Worm (Caenorhabditis elegans) whole organism, L2 larva: ENCODE data around the gene ddx-23.

Experiments
- aly-2 ChIP-seq: fragments of 150-350 bp; optimal IDR thresholded peaks from 2 replicates; lab custom pipeline; 2014; ENCODE audit warnings: missing biosample characterization, missing genetic modification characterization
- ama-1 ChIP-seq: fragments of 150-350 bp; optimal IDR thresholded peaks from 2 replicates; lab custom pipeline; 2018; ENCODE audit warnings: inconsistent platforms
- ceh-82 ChIP-seq: fragments of 150-350 bp; optimal IDR thresholded peaks from 2 replicates; lab custom pipeline; 2014; ENCODE audit warnings: missing biosample characterization, missing genetic modification characterization
- dmd-4 ChIP-seq: sonication (generic microtip); optimal IDR thresholded peaks from 2 replicates; lab custom pipeline; 2017; ENCODE audit warnings: missing biosample characterization, missing genetic modification characterization
- elt-1 ChIP-seq: fragments of 150-350 bp; optimal IDR thresholded peaks from 2 replicates; lab custom pipeline; 2014; ENCODE audit warnings: missing biosample characterization, missing genetic modification characterization
- lin-39 ChIP-seq: fragments of 150-350 bp; optimal IDR thresholded peaks from 2 replicates; lab custom pipeline; 2014; ENCODE audit warnings: missing biosample characterization, missing genetic modification reagents, missing genetic modification characterization
- nhr-11 ChIP-seq: fragments of 150-350 bp; optimal IDR thresholded peaks from 2 replicates; lab custom pipeline; 2014; ENCODE audit warnings: missing biosample characterization, missing genetic modification characterization
- nhr-237 ChIP-seq: fragments of 150-350 bp; optimal IDR thresholded peaks from 2 replicates; lab custom pipeline; 2014; ENCODE audit warnings: missing biosample characterization, missing genetic modification characterization
- nhr-6 ChIP-seq: fragments of 150-350 bp; optimal IDR thresholded peaks from 2 replicates; lab custom pipeline; 2014; ENCODE audit warnings: missing biosample characterization, missing genetic modification characterization
- peb-1 ChIP-seq: fragments of 150-350 bp; optimal IDR thresholded peaks from 2 replicates; lab custom pipeline; 2014; ENCODE audit warnings: missing biosample characterization, missing genetic modification characterization
- sma-9 ChIP-seq, 2 experiments: fragments of 150-350 bp in 1 of 2; sonication (generic microtip) in 1 of 2; optimal IDR thresholded peaks; 2 replicates each; lab custom pipeline; 2014 to 2016; ENCODE audit warnings: missing genetic modification characterization in 2 of 2, mild to moderate bottlenecking in 1 of 2, missing biosample characterization in 1 of 2, missing compliant biosample characterization in 1 of 2, missing genetic modification reagents in 1 of 2, moderate library complexity in 1 of 2
- snpc-4 ChIP-seq: fragments of 150-350 bp; optimal IDR thresholded peaks from 2 replicates; lab custom pipeline; 2014; ENCODE audit warnings: missing biosample characterization, missing genetic modification characterization
- unc-55 ChIP-seq: fragments of 150-350 bp; sonication (generic microtip); optimal IDR thresholded peaks from 3 replicates; lab custom pipeline; 2014; ENCODE audit warnings: missing biosample characterization, missing genetic modification reagents, missing genetic modification characterization
- unc-62 ChIP-seq: fragments of 150-350 bp; optimal IDR thresholded peaks from 2 replicates; lab custom pipeline; 2014; ENCODE audit warnings: missing biosample characterization, missing genetic modification reagents, missing genetic modification characterization

DNA sequence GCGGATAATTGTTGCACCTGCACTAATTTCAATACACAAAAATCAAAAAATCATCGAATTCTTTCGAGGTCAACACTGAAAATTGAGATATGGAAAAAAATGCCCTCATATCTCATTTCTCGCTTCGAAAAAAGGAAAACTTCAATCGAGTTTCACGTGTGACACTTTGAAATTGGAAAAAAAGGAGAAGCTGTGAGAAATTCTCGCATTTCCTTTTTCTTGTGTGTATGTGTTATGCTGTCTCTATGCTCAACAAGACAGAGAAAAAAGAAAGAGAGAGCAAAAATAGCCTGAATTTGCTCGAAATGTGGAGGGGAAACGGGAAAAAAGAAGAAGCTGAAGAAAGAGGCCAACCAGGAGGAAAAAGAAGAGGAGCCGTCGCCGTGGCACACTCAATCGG lies 6.7 kb downstream of the ddx-23 start:
- TF ChIP-seq nhr-11 (tag; lab: Kevin White, UChicago) (no peak), peb-1 (tag; lab: Kevin White, UChicago) (no peak), nhr-6 (tag; lab: Kevin White, UChicago) (no peak), nhr-237 (tag; lab: Kevin White, UChicago) (no peak), snpc-4 (no peak), unc-55 (GFP tag; lab: Kevin White, UChicago) (peak; percentile 30), elt-1 (tag; lab: Kevin White, UChicago) (no peak), lin-39 (tag; lab: Kevin White, UChicago) (no peak), aly-2 (tag; lab: Kevin White, UChicago) (no peak), sma-9 (GFP tag; optimal IDR thresholded peaks at IDR 0.05; lab: Kevin White, UChicago) (peak; percentile 3), sma-9 (tag; optimal IDR thresholded peaks at IDR 0.05; lab: Kevin White, UChicago) (no peak), ama-1 (lab: Kevin White, UChicago) (no peak), dmd-4 (no peak), unc-62 (GFP tag; lab: Kevin White, UChicago) (no peak), ceh-82 (tag; lab: Kevin White, UChicago) (no peak)
